Worm (Caenorhabditis elegans) whole organism, L3 larva: ENCODE results near the gene ZK1098.2.

Experiments
- R02D3.7 ChIP-seq: fragments of 150-350 bp; optimal IDR thresholded peaks from 2 replicates; lab custom pipeline; 2014; ENCODE audit warnings: missing biosample characterization, missing genetic modification characterization
- fkh-10 ChIP-seq: sonication (generic microtip); optimal IDR thresholded peaks from 2 replicates; lab custom pipeline; 2017; ENCODE audit warnings: missing biosample characterization, missing genetic modification reagents, missing genetic modification characterization
- nhr-12 ChIP-seq: fragments of 150-350 bp; optimal IDR thresholded peaks from 2 replicates; lab custom pipeline; 2014; ENCODE audit warnings: missing biosample characterization, missing genetic modification characterization
- pqm-1 ChIP-seq: fragments of 150-350 bp; optimal IDR thresholded peaks from 2 replicates; lab custom pipeline; 2017; ENCODE audit warnings: missing biosample characterization, missing genetic modification characterization, inconsistent platforms
- ztf-11 ChIP-seq: fragments of 150-350 bp; optimal IDR thresholded peaks from 2 replicates; lab custom pipeline; 2014; ENCODE audit warnings: missing biosample characterization, missing genetic modification characterization

ce11 chrIII:9501072-9501471 lies 27.9 kb upstream of the ZK1098.2 start:
- no peak for TF ChIP-seq ztf-11 (tag; lab: Kevin White, UChicago)
- TF ChIP-seq pqm-1 (tag; lab: Kevin White, UChicago) = no peak
- no peak for TF ChIP-seq fkh-10 (GFP tag; lab: Kevin White, UChicago)
- TF ChIP-seq R02D3.7 = no peak
- no peak for TF ChIP-seq nhr-12 (tag; lab: Kevin White, UChicago)
